Worm (Caenorhabditis elegans): ENCODE measurements around the gene B0272.3.

DNA sequence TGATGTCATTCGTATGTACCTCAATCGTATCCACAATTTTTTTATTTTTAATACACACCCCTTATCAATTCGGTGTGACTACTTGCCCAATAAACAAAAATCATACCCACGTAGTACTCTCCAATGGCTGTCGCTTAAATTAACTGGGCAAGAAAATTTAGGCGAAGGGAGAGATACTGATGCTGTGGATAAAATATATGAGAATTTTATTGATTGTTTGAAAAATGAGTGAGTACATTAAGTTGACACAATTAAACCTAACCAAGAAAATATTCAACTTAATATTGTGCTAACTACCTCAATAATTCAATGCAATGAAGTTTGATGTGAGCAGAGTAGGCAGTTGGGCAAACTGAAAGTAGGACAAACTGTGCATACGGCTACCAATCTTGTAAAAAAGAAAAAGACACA is 34.5 kb downstream of the B0272.3 start:
- peak; percentile 98 for TF ChIP-seq W03F9.2 (tag; optimal IDR thresholded peaks at IDR 0.05)
- peak; percentile 100 for TF ChIP-seq him-1 (tag; optimal IDR thresholded peaks at IDR 0.05)
